Worm (Caenorhabditis elegans) whole organism, L4 larva: ENCODE data around the gene W10G11.3.

Experiments used
- Y5F2A.4 ChIP-seq: fragments of 200-800 bp; sonication (Bioruptor generic); optimal IDR thresholded peaks from 2 replicates; lab custom pipeline; 2018; ENCODE audit warnings: mild to moderate bottlenecking, missing genetic modification characterization, missing compliant biosample characterization
- hlh-30 ChIP-seq: sonication (generic microtip); optimal IDR thresholded peaks from 2 replicates; lab custom pipeline; 2017; ENCODE audit warnings: antibody characterized with exemption, mild to moderate bottlenecking, missing genetic modification characterization, missing compliant biosample characterization; ENCODE audit not compliant: insufficient read depth
- lir-3 ChIP-seq: sonication (generic microtip); optimal IDR thresholded peaks from 2 replicates; lab custom pipeline; 2016; ENCODE audit warnings: mild to moderate bottlenecking, missing genetic modification characterization, missing compliant biosample characterization
- nhr-77 ChIP-seq: fragments of 150-350 bp; optimal IDR thresholded peaks from 2 replicates; lab custom pipeline; 2014; ENCODE audit warnings: missing biosample characterization, missing genetic modification characterization
- unc-62 ChIP-seq, 3 experiments: fragments of 150-350 bp in 1 of 3; sonication (generic microtip); optimal IDR thresholded peaks in 2 of 3; peaks in 1 of 3; 1 replicate in 1 of 3; 2 replicates in 2 of 3; lab custom pipeline; 2014 to 2017; ENCODE audit warnings: missing biosample characterization in 3 of 3, missing genetic modification characterization in 3 of 3, missing genetic modification reagents in 3 of 3, missing genotype in 1 of 3
- zfp-2 ChIP-seq: sonication (generic microtip); optimal IDR thresholded peaks from 2 replicates; lab custom pipeline; 2016; ENCODE audit warnings: mild to moderate bottlenecking, missing genetic modification characterization, missing compliant biosample characterization

DNA sequence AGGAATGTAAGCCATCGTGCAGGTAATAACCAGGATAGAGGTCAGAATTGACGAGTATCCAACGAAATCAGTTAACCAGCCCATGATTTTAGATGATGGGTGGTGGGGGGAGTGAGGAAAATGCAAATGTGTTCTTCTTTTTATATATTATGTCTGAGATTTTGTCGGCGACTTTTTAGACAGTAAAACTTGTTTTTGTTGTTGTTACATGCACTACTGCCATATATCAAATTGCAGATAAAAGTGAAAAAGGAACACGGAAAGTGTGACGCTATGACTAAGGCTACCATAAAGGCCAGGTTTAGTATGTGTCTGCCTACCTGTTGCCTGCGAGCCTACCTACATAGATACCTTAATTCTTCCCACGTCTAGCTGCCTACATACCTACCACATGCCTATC is 38.2 kb downstream of the W10G11.3 start, which contains the start of gene col-72:
- TF ChIP-seq lir-3, result no peak
- TF ChIP-seq zfp-2 (tag; lab: Kevin White, UChicago), result no peak
- no peak for TF ChIP-seq Y5F2A.4 (GFP tag; lab: Kevin White, UChicago)
- TF ChIP-seq unc-62 (GFP tag; optimal IDR thresholded peaks at IDR 0.05 in 1 of 2; lab: Kevin White, UChicago), result no peak
- TF ChIP-seq unc-62 (tag; optimal IDR thresholded peaks at IDR 0.05; lab: Kevin White, UChicago), result no peak
- TF ChIP-seq nhr-77 (tag; lab: Kevin White, UChicago), result no peak
- TF ChIP-seq hlh-30 (tag; lab: Kevin White, UChicago), result no peak
